Worm (Caenorhabditis elegans): ENCODE results near the gene lmtr-5.

ce11 chrIII:3140227-3140626 lies 43.2 kb upstream of the lmtr-5 start:
- no peak for TF ChIP-seq dao-5 (tag; optimal IDR thresholded peaks at IDR 0.05)
- no peak for TF ChIP-seq W03F9.2 (tag; optimal IDR thresholded peaks at IDR 0.05)
- no peak for TF ChIP-seq him-1 (tag; optimal IDR thresholded peaks at IDR 0.05)

Measured in whole organism, L4/young adult.